Fruit fly (Drosophila melanogaster): Measurements from ENCODE around the gene PGRP-SA.

Gene PGRP-SA

DNA sequence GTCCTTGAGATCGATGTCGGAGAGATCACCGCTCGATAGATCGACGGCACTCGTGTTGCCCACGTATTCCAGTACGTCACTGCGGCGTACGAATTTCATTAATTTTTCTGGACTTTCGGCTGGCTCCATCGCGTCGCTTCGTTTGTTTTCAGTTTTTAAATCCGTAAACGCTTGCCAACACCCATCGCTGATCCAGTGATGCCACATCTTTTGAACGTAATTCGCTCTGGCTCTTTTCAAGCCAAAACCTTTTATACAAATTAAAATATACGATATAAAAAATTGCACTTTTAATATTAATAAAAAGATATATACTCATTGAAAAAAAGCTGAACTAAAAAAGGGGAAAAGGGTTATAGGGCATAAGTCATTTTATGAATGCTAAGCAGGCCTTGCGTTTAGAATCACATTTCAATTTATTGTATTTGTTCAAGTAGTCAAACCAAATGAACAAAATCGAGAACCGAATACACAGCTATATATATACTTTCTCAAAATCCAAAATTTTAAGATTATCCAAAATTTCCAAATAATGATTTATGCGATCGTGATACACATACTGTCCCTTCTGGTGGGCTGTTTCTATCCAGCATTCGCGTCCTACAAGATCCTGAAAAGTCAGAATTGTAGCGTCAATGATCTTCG is 10.9 kb downstream of the PGRP-SA start, which contains the start of the genes Kmn1 and Reepl1 (continued):
- TF ChIP-seq CG15269 (tag; optimal IDR thresholded peaks at IDR 0.05) = no peak
- TF ChIP-seq ssp (GFP tag; IDR thresholded peaks at IDR 0.05) = peak; percentile 32; the same call in 1 of the 2 replicates
- TF ChIP-seq CG16813 (GFP tag; IDR thresholded peaks at IDR 0.05; ENCODE audit: partially characterized antibody) = no peak
- peak; percentile 16 for TF ChIP-seq CG2120 (GFP tag; optimal IDR thresholded peaks at IDR 0.05)
- TF ChIP-seq CG10267 (tag; optimal IDR thresholded peaks at IDR 0.05) = peak; percentile 74
- no peak for TF ChIP-seq z (GFP tag; IDR thresholded peaks at IDR 0.05)

DNA sequence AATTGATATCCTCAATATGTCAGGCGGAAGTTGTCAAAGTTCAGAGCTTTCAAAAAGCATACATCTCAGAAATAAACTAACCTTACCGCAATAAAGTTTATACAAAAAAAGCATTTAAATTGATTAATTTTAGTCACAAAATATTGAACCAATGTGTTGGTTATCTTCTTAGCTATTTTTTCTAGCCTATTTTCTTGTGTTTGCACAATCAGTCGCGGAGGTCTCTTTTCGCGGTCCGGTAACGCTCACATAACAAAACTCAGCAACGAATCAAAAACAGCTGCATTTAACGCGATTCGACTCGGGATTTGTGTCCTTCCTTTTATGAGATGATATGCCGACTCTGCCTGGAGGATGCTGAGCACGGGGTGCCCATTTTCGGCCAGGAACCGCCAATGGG is 12.1 kb downstream of the PGRP-SA start, which contains the start of gene CG11696:
CG11696 (plus strand) TSS at position 203 of the 400 bp plus-strand sequence.
- no peak for TF ChIP-seq so (GFP tag; IDR thresholded peaks at IDR 0.05)
- TF ChIP-seq CG18764 (GFP tag; optimal IDR thresholded peaks at IDR 0.05) = no peak
- no peak for TF ChIP-seq CG14014 (GFP tag; IDR thresholded peaks at IDR 0.05)
- peak in 1 of 2 experiments; percentile 61 for TF ChIP-seq crp (GFP tag; optimal IDR thresholded peaks at IDR 0.05)
- TF ChIP-seq CG10267 (tag; optimal IDR thresholded peaks at IDR 0.05) = peak; percentile 24
- no peak for TF ChIP-seq Dip3 (GFP tag; optimal IDR thresholded peaks at IDR 0.05)
- no peak for TF ChIP-seq CG9609 (GFP tag; optimal IDR thresholded peaks at IDR 0.05)
- peak; percentile 57 for TF ChIP-seq row (GFP tag; IDR thresholded peaks at IDR 0.05)
- TF ChIP-seq Sry-β (GFP tag; optimal IDR thresholded peaks at IDR 0.05) = peak; percentile 83
- TF ChIP-seq Awh (GFP tag; IDR thresholded peaks at IDR 0.05) = no peak
- no peak for TF ChIP-seq phol (tag; optimal IDR thresholded peaks at IDR 0.05)
- no peak for TF ChIP-seq CG8290 (GFP tag; optimal IDR thresholded peaks at IDR 0.05)
- peak in 1 of 2 experiments; percentile 25 for TF ChIP-seq CG8290 (tag; optimal IDR thresholded peaks at IDR 0.05)
- no peak for TF ChIP-seq lola (GFP tag; optimal IDR thresholded peaks at IDR 0.05)
- TF ChIP-seq fd3F (GFP tag; optimal IDR thresholded peaks at IDR 0.05) = no peak
- TF ChIP-seq CG7745 (tag; optimal IDR thresholded peaks at IDR 0.05) = no peak
- peak; percentile 31; the same call in 1 of the 2 replicates for TF ChIP-seq Rfx (GFP tag; IDR thresholded peaks at IDR 0.05)
- TF ChIP-seq lilli (GFP tag; optimal IDR thresholded peaks at IDR 0.05) = peak; percentile 3
- peak; percentile 57 for TF ChIP-seq MESR4 (GFP tag; optimal IDR thresholded peaks at IDR 0.05)
- no peak for TF ChIP-seq ap (GFP tag; IDR thresholded peaks at IDR 0.05)
- no peak for TF ChIP-seq B-H1 (GFP tag; IDR thresholded peaks at IDR 0.05)
- TF ChIP-seq prd (optimal IDR thresholded peaks at IDR 0.05) = no peak
- TF ChIP-seq prd (GFP tag; IDR thresholded peaks at IDR 0.05) = peak; percentile 9; the same call in 1 of the 3 replicates
- TF ChIP-seq CG11093 (GFP tag; IDR thresholded peaks at IDR 0.05) = no peak
- TF ChIP-seq Nf-YC (tag; optimal IDR thresholded peaks at IDR 0.05) = peak; percentile 4
- TF ChIP-seq CG2129 (GFP tag; IDR thresholded peaks at IDR 0.05; ENCODE audit: partially characterized antibody) = no peak
- TF ChIP-seq sima (GFP tag; optimal IDR thresholded peaks at IDR 0.05) = no peak
- no peak for TF ChIP-seq pros (GFP tag; optimal IDR thresholded peaks at IDR 0.05)
- TF ChIP-seq slbo (GFP tag; IDR thresholded peaks at IDR 0.05) = peak; percentile 60
- no peak for TF ChIP-seq gt (GFP tag; IDR thresholded peaks at IDR 0.05)
- no peak for TF ChIP-seq tx (GFP tag; optimal IDR thresholded peaks at IDR 0.05)
- no peak for TF ChIP-seq nerfin-1 (tag; optimal IDR thresholded peaks at IDR 0.05)
- TF ChIP-seq MBD-R2 (GFP tag; IDR thresholded peaks at IDR 0.05) = peak; percentile 73; the same call in 1 of the 2 replicates
- TF ChIP-seq Sry-δ (GFP tag; optimal IDR thresholded peaks at IDR 0.05) = no peak
- TF ChIP-seq CG11085 (GFP tag; IDR thresholded peaks at IDR 0.05) = no peak
- no peak for TF ChIP-seq Rx (GFP tag; IDR thresholded peaks at IDR 0.05)
- TF ChIP-seq CG1603 (tag; optimal IDR thresholded peaks at IDR 0.05) = peak; percentile 16
- no peak for TF ChIP-seq vnd (GFP tag; IDR thresholded peaks at IDR 0.05; ENCODE audit: partially characterized antibody)
- no peak for TF ChIP-seq CG12071 (GFP tag; optimal IDR thresholded peaks at IDR 0.05)
- TF ChIP-seq CG34376 (GFP tag; optimal IDR thresholded peaks at IDR 0.05) = no peak
- peak; percentile 22 for TF ChIP-seq gfzf (GFP tag; optimal IDR thresholded peaks at IDR 0.05)
- peak; percentile 21 for TF ChIP-seq pzg (GFP tag; optimal IDR thresholded peaks at IDR 0.05)
- no peak for TF ChIP-seq pnt (GFP tag; optimal IDR thresholded peaks at IDR 0.05)
- no peak for TF ChIP-seq CG15479 (GFP tag; optimal IDR thresholded peaks at IDR 0.05)
